Fruit fly (Drosophila melanogaster) whole organism, embryonic: ENCODE data around the gene BOD1.

Source experiments
- ATbp ChIP-seq: fragments of 200-800 bp; sonication (Bioruptor generic); optimal IDR thresholded peaks from 2 replicates; lab custom pipeline; 2017; ENCODE audit warnings: missing biosample characterization, mild to moderate bottlenecking, missing genetic modification characterization, missing genetic modification reagents
- B-H1 ChIP-seq: fragments of 200-800 bp; sonication (Bioruptor generic); IDR thresholded peaks from 3 replicates; pipeline ENCODE4 v1.3.6; 2022; ENCODE audit warnings: missing biosample characterization, missing genetic modification characterization
- Bdp1 ChIP-seq: fragments of 200-800 bp; sonication (Bioruptor generic); optimal IDR thresholded peaks from 3 replicates; lab custom pipeline; 2016; ENCODE audit warnings: missing biosample characterization, missing genetic modification characterization
- CG10543 ChIP-seq: fragments of 200-800 bp; sonication (Bioruptor generic); optimal IDR thresholded peaks from 3 replicates; lab custom pipeline; 2017; ENCODE audit warnings: missing biosample characterization, mild to moderate bottlenecking, missing genetic modification characterization, moderate library complexity
- CG10979 ChIP-seq: fragments of 200-800 bp; sonication (Bioruptor generic); optimal IDR thresholded peaks from 2 replicates; lab custom pipeline; 2018; ENCODE audit warnings: missing biosample characterization, mild to moderate bottlenecking, missing genetic modification characterization, moderate library complexity
- CG12659 ChIP-seq: fragments of 200-800 bp; sonication (Bioruptor generic); optimal IDR thresholded peaks from 3 replicates; lab custom pipeline; 2017; ENCODE audit warnings: mild to moderate bottlenecking, missing biosample characterization, missing genetic modification reagents, missing genetic modification characterization
- CG14667 ChIP-seq: fragments of 200-800 bp; sonication (Bioruptor generic); IDR thresholded peaks from 2 replicates; pipeline ENCODE4 v1.3.6; 2022; ENCODE audit warnings: missing biosample characterization, missing genetic modification characterization
- CG14710 ChIP-seq: fragments of 200-800 bp; sonication (Bioruptor generic); optimal IDR thresholded peaks from 3 replicates; lab custom pipeline; 2019; ENCODE audit warnings: missing biosample characterization, mild to moderate bottlenecking, missing genetic modification characterization, moderate library complexity
- CG1529 ChIP-seq: fragments of 200-800 bp; sonication (Bioruptor generic); optimal IDR thresholded peaks from 3 replicates; lab custom pipeline; 2018; ENCODE audit warnings: missing biosample characterization, missing genetic modification characterization
- CG2875 ChIP-seq: fragments of 200-800 bp; sonication (Bioruptor generic); optimal IDR thresholded peaks from 2 replicates; lab custom pipeline; 2017; ENCODE audit warnings: missing biosample characterization, mild to moderate bottlenecking, missing genetic modification characterization, missing genetic modification reagents
- CG2889 ChIP-seq: fragments of 200-800 bp; sonication (Bioruptor generic); IDR thresholded peaks from 3 replicates; pipeline ENCODE4 v1.3.6; 2022; ENCODE audit warnings: missing biosample characterization, missing genetic modification characterization
- CG6254 ChIP-seq: fragments of 200-800 bp; sonication (Bioruptor generic); optimal IDR thresholded peaks from 3 replicates; lab custom pipeline; 2017; ENCODE audit warnings: mild to moderate bottlenecking, missing biosample characterization, missing genetic modification reagents, missing genetic modification characterization
- CG8089 ChIP-seq: fragments of 200-800 bp; sonication (Bioruptor generic); optimal IDR thresholded peaks from 3 replicates; lab custom pipeline; 2016; ENCODE audit warnings: missing biosample characterization, missing genetic modification characterization
- D19B ChIP-seq: fragments of 200-800 bp; sonication (Bioruptor generic); optimal IDR thresholded peaks from 2 replicates; lab custom pipeline; 2017; ENCODE audit warnings: missing biosample characterization, mild to moderate bottlenecking, missing genetic modification characterization
- Dad ChIP-seq: fragments of 200-800 bp; sonication (Bioruptor generic); optimal IDR thresholded peaks from 3 replicates; lab custom pipeline; 2016; ENCODE audit warnings: missing biosample characterization, missing genetic modification characterization
- Dfd ChIP-seq, 2 experiments: fragments of >200 bp; optimal IDR thresholded peaks; 2 replicates each; lab custom pipeline; 2017; ENCODE audit warnings: missing biosample characterization in 2 of 2, missing genetic modification characterization in 2 of 2
- Ets97D ChIP-seq: fragments of 200-800 bp; sonication (Bioruptor generic); optimal IDR thresholded peaks from 3 replicates; lab custom pipeline; 2016; ENCODE audit warnings: missing biosample characterization, missing genetic modification characterization
- HLH54F ChIP-seq: fragments of 200-800 bp; sonication (Bioruptor generic); optimal IDR thresholded peaks from 3 replicates; lab custom pipeline; 2016; ENCODE audit warnings: missing biosample characterization, missing genetic modification characterization
- Hsf ChIP-seq: fragments of 200-800 bp; sonication (Bioruptor generic); optimal IDR thresholded peaks from 3 replicates; lab custom pipeline; 2016; ENCODE audit warnings: missing biosample characterization, missing genetic modification characterization
- Kr ChIP-seq: fragments of 200-800 bp; sonication (Bioruptor generic); optimal IDR thresholded peaks from 2 replicates; lab custom pipeline; 2017; ENCODE audit warnings: missing biosample characterization, mild to moderate bottlenecking, missing genetic modification characterization
- MTF-1 ChIP-seq: fragments of 200-800 bp; sonication (Bioruptor generic); optimal IDR thresholded peaks from 2 replicates; lab custom pipeline; 2018; ENCODE audit warnings: missing biosample characterization, mild to moderate bottlenecking, missing genetic modification characterization, borderline replicate concordance
- NC2α ChIP-seq: fragments of 200-800 bp; sonication (Bioruptor generic); optimal IDR thresholded peaks from 2 replicates; lab custom pipeline; 2016; ENCODE audit warnings: missing biosample characterization, missing genetic modification characterization
- Oaz ChIP-seq: fragments of 200-800 bp; sonication (Bioruptor generic); IDR thresholded peaks from 2 replicates; pipeline ENCODE4 v1.3.6; 2022; ENCODE audit warnings: missing biosample characterization, missing genetic modification characterization
- Oli ChIP-seq: fragments of 200-800 bp; sonication (Bioruptor generic); optimal IDR thresholded peaks from 2 replicates; lab custom pipeline; 2018; ENCODE audit warnings: missing biosample characterization, mild to moderate bottlenecking, missing genetic modification characterization, moderate library complexity
- Sox100B ChIP-seq: fragments of 200-800 bp; sonication (Bioruptor generic); optimal IDR thresholded peaks from 3 replicates; lab custom pipeline; 2018; ENCODE audit warnings: missing biosample characterization, mild to moderate bottlenecking, missing genetic modification characterization
- Tbp ChIP-seq: fragments of >200 bp; optimal IDR thresholded peaks from 2 replicates; lab custom pipeline; 2018; ENCODE audit warnings: missing biosample characterization, missing genetic modification characterization
- Vsx1 ChIP-seq: fragments of 200-800 bp; sonication (Bioruptor generic); optimal IDR thresholded peaks from 2 replicates; lab custom pipeline; 2017; ENCODE audit warnings: missing biosample characterization, mild to moderate bottlenecking, missing genetic modification characterization, missing genetic modification reagents
- Xbp1 ChIP-seq: fragments of 200-800 bp; sonication (Bioruptor generic); optimal IDR thresholded peaks from 3 replicates; lab custom pipeline; 2016; ENCODE audit warnings: missing biosample characterization, mild to moderate bottlenecking, missing genetic modification characterization
- YL-1 ChIP-seq: fragments of 200-800 bp; sonication (Bioruptor generic); optimal IDR thresholded peaks from 3 replicates; lab custom pipeline; 2017; ENCODE audit warnings: missing biosample characterization, mild to moderate bottlenecking, missing genetic modification characterization
- ab ChIP-seq: fragments of 200-800 bp; sonication (Bioruptor generic); optimal IDR thresholded peaks from 2 replicates; lab custom pipeline; 2016; ENCODE audit warnings: missing biosample characterization, missing genetic modification characterization
- ac ChIP-seq: fragments of 200-800 bp; sonication (Bioruptor generic); optimal IDR thresholded peaks from 3 replicates; lab custom pipeline; 2017; ENCODE audit warnings: missing biosample characterization, mild to moderate bottlenecking, missing genetic modification characterization
- ash1 ChIP-seq: fragments of 200-800 bp; sonication (Bioruptor generic); optimal IDR thresholded peaks from 2 replicates; lab custom pipeline; 2018; ENCODE audit warnings: missing biosample characterization, mild to moderate bottlenecking, missing genetic modification characterization
- cas ChIP-seq: fragments of 200-800 bp; sonication (Bioruptor generic); IDR thresholded peaks from 2 replicates; pipeline ENCODE4 v1.3.6; 2022; ENCODE audit warnings: missing biosample characterization, missing genetic modification characterization
- chif ChIP-seq, 2 experiments: fragments of 200-800 bp; sonication (Bioruptor generic); optimal IDR thresholded peaks; 3 replicates each; lab custom pipeline; 2016; ENCODE audit warnings: missing biosample characterization in 2 of 2, missing genetic modification characterization in 2 of 2
- danr ChIP-seq: fragments of 200-800 bp; sonication (Bioruptor generic); IDR thresholded peaks from 2 replicates; pipeline ENCODE4 v1.3.6; 2022; ENCODE audit warnings: missing biosample characterization, missing genetic modification characterization
- en ChIP-seq: fragments of 200-800 bp; sonication (Bioruptor generic); optimal IDR thresholded peaks from 2 replicates; lab custom pipeline; 2016; ENCODE audit warnings: missing biosample characterization, missing genetic modification characterization
- eve ChIP-seq, 2 experiments: fragments of >200 bp; optimal IDR thresholded peaks; 2 replicates each; lab custom pipeline; 2017; ENCODE audit warnings: missing biosample characterization in 2 of 2, missing genetic modification characterization in 2 of 2
- fru ChIP-seq: fragments of >200 bp; optimal IDR thresholded peaks from 2 replicates; lab custom pipeline; 2017
- gem ChIP-seq: fragments of 200-800 bp; sonication (Bioruptor generic); optimal IDR thresholded peaks from 2 replicates; lab custom pipeline; 2019; ENCODE audit warnings: missing biosample characterization, mild to moderate bottlenecking, missing genetic modification characterization, moderate library complexity
- h ChIP-seq: fragments of >200 bp; optimal IDR thresholded peaks from 2 replicates; lab custom pipeline; 2017
- ham ChIP-seq: fragments of 200-800 bp; sonication (Bioruptor generic); IDR thresholded peaks from 2 replicates; pipeline ENCODE4 v1.3.6; 2022; ENCODE audit warnings: missing biosample characterization, missing genetic modification characterization
- inv ChIP-seq: fragments of 200-800 bp; sonication (Bioruptor generic); IDR thresholded peaks from 2 replicates; pipeline ENCODE4 v1.3.6; 2022; ENCODE audit warnings: missing biosample characterization, missing genetic modification characterization; ENCODE audit not compliant: partially characterized antibody
- lab ChIP-seq: fragments of 200-800 bp; sonication (Bioruptor generic); optimal IDR thresholded peaks from 3 replicates; lab custom pipeline; 2017; ENCODE audit warnings: missing biosample characterization, missing genetic modification characterization, mild to moderate bottlenecking, moderate library complexity, missing genetic modification reagents
- luna ChIP-seq: fragments of 200-800 bp; sonication (Bioruptor generic); optimal IDR thresholded peaks from 2 replicates; lab custom pipeline; 2016; ENCODE audit warnings: missing biosample characterization, missing genetic modification characterization
- maf-S ChIP-seq: fragments of 200-800 bp; sonication (Bioruptor generic); optimal IDR thresholded peaks from 2 replicates; lab custom pipeline; 2016; ENCODE audit warnings: missing biosample characterization, missing genetic modification characterization
- phol ChIP-seq: fragments of 200-800 bp; sonication (Bioruptor generic); optimal IDR thresholded peaks from 3 replicates; lab custom pipeline; 2018; ENCODE audit warnings: missing biosample characterization, mild to moderate bottlenecking, missing genetic modification characterization, moderate library complexity
- pros ChIP-seq: fragments of 200-800 bp; sonication (Bioruptor generic); optimal IDR thresholded peaks from 3 replicates; lab custom pipeline; 2019; ENCODE audit warnings: missing biosample characterization, mild to moderate bottlenecking, missing genetic modification characterization, moderate library complexity
- pum ChIP-seq: fragments of 200-800 bp; sonication (Bioruptor generic); optimal IDR thresholded peaks from 2 replicates; lab custom pipeline; 2016; ENCODE audit warnings: missing biosample characterization, missing genetic modification characterization
- scrt ChIP-seq: fragments of 200-800 bp; sonication (Bioruptor generic); optimal IDR thresholded peaks from 2 replicates; lab custom pipeline; 2018; ENCODE audit warnings: missing biosample characterization, mild to moderate bottlenecking, missing genetic modification characterization, moderate library complexity
- ssp ChIP-seq: fragments of 200-800 bp; sonication (Bioruptor generic); IDR thresholded peaks from 2 replicates; pipeline ENCODE4 v1.3.6; 2022; ENCODE audit warnings: missing biosample characterization, missing genetic modification characterization
- tll ChIP-seq, 2 experiments: fragments of 200-800 bp in 1 of 2; fragments of >200 bp in 1 of 2; sonication (Bioruptor generic) in 1 of 2; optimal IDR thresholded peaks; 2 replicates each; lab custom pipeline; 2017 to 2019; ENCODE audit warnings: missing biosample characterization in 2 of 2, missing genetic modification characterization in 2 of 2, mild to moderate bottlenecking in 1 of 2, moderate library complexity in 1 of 2

BOD1 gene

dm6 chr3R:27948421-27948906 is 10.4 kb downstream of the BOD1 start, which contains the start of gene Gp93 (continued):
- TF ChIP-seq HLH54F (GFP tag; lab: Kevin White, UChicago) (peak; percentile 48), Hsf (GFP tag; lab: Kevin White, UChicago) (peak; percentile 53), CG14667 (peak; percentile 57), Oaz (GFP tag; lab: Robert Waterston, UW) (peak; percentile 21; the same call in 1 of the 2 replicates), CG10543 (peak; percentile 8), CG2889 (GFP tag; lab: Robert Waterston, UW) (no peak), CG8089 (GFP tag; lab: Kevin White, UChicago) (no peak), YL-1 (GFP tag; lab: Kevin White, UChicago) (peak; percentile 95), inv (no peak), Bdp1 (GFP tag; lab: Kevin White, UChicago) (no peak), Oli (peak; percentile 62), fru (lab: Kevin White, UChicago) (no peak), ab (GFP tag; lab: Kevin White, UChicago) (no peak), chif (GFP tag; optimal IDR thresholded peaks at IDR 0.05; lab: Kevin White, UChicago) (peak; percentile 28 to 36), CG2875 (GFP tag; lab: Kevin White, UChicago) (peak; percentile 18), B-H1 (peak; percentile 49), pros (GFP tag; lab: Kevin White, UChicago) (no peak), danr (peak; percentile 48; the same call in 1 of the 2 replicates), Kr (GFP tag; lab: Kevin White, UChicago) (no peak), ATbp (GFP tag; lab: Kevin White, UChicago) (peak; percentile 26), en (GFP tag; lab: Kevin White, UChicago) (no peak), Xbp1 (GFP tag; lab: Kevin White, UChicago) (peak; percentile 98), h (lab: Kevin White, UChicago) (no peak), maf-S (GFP tag; lab: Kevin White, UChicago) (no peak), NC2α (GFP tag; lab: Kevin White, UChicago) (peak; percentile 57), ham (no peak), eve (GFP tag; optimal IDR thresholded peaks at IDR 0.05; lab: Kevin White, UChicago) (no peak), pum (no peak), lab (GFP tag; lab: Kevin White, UChicago) (no peak), phol (peak; percentile 59), ash1 (no peak), Ets97D (peak; percentile 21), gem (tag; lab: Kevin White, UChicago) (no peak), cas (GFP tag; lab: Robert Waterston, UW) (0 out of 2 replicates have a peak, but pooled peaks have one; percentile 6), Dad (GFP tag; lab: Kevin White, UChicago) (no peak), tll (GFP tag; optimal IDR thresholded peaks at IDR 0.05; lab: Kevin White, UChicago) (no peak), Dfd (GFP tag; optimal IDR thresholded peaks at IDR 0.05; lab: Kevin White, UChicago) (no peak), CG14710 (tag; lab: Kevin White, UChicago) (peak; percentile 38), CG12659 (GFP tag; lab: Kevin White, UChicago) (peak; percentile 46), D19B (GFP tag; lab: Kevin White, UChicago) (no peak), CG6254 (GFP tag; lab: Kevin White, UChicago) (no peak), luna (GFP tag; lab: Kevin White, UChicago) (no peak), CG10979 (tag; lab: Kevin White, UChicago) (peak; percentile 22), ac (GFP tag; lab: Kevin White, UChicago) (no peak), MTF-1 (GFP tag; lab: Kevin White, UChicago) (peak; percentile 24), ssp (GFP tag; lab: Robert Waterston, UW) (peak; percentile 54), Sox100B (GFP tag; lab: Kevin White, UChicago) (no peak), Tbp (GFP tag; lab: Kevin White, UChicago) (no peak), Vsx1 (GFP tag; lab: Kevin White, UChicago) (no peak), scrt (GFP tag; lab: Kevin White, UChicago) (no peak), CG1529 (no peak)
